Worm (Caenorhabditis elegans): ENCODE data around the gene mrps-12.

ce11 chrV:20828820-20829219, 9.1 kb upstream of the mrps-12 start, which contains the start of gene sbt-1:
- TF ChIP-seq ama-1 (optimal IDR thresholded peaks at IDR 0.05) (no peak), F13C5.2 (tag; optimal IDR thresholded peaks at IDR 0.05) (no peak), aly-1 (tag; optimal IDR thresholded peaks at IDR 0.05) (no peak), scrt-1 (GFP tag; IDR thresholded peaks at IDR 0.05) (no peak), flt-1 (GFP tag; IDR thresholded peaks at IDR 0.05) (no peak), hnd-1 (tag; optimal IDR thresholded peaks at IDR 0.05) (no peak), pes-1 (GFP tag; IDR thresholded peaks at IDR 0.05) (no peak), B0310.2 (tag; optimal IDR thresholded peaks at IDR 0.05) (no peak)

Data from whole organism, early embryonic.